Worm (Caenorhabditis elegans): ENCODE measurements around the gene rep-1.

rep-1 gene

ce11 chrIII:1598927-1599326 lies 28.8 kb downstream of the rep-1 start (continued):
- TF ChIP-seq ztf-18 (tag; optimal IDR thresholded peaks at IDR 0.05) (peak; percentile 34), ama-1 (optimal IDR thresholded peaks at IDR 0.05) (no peak), ama-1 (GFP tag; optimal IDR thresholded peaks at IDR 0.05) (peak; percentile 28 to 42), B0261.1 (tag; optimal IDR thresholded peaks at IDR 0.05) (peak; percentile 73), egl-44 (GFP tag; IDR thresholded peaks at IDR 0.05) (0 out of 2 replicates have a peak, but pooled peaks have one; percentile 49), attf-3 (GFP tag; conservative IDR thresholded peaks at IDR 0.05) (no peak), him-1 (tag; optimal IDR thresholded peaks at IDR 0.05) (peak; percentile 16), rpc-1 (optimal IDR thresholded peaks at IDR 0.05) (peak; percentile 76), rpc-1 (tag; optimal IDR thresholded peaks at IDR 0.05) (peak; percentile 92), Y95B8A.8 (GFP tag; IDR thresholded peaks at IDR 0.05) (0 out of 2 replicates have a peak, but pooled peaks have one; percentile 26), lin-40 (tag; optimal IDR thresholded peaks at IDR 0.05) (no peak), lin-54 (GFP tag; optimal IDR thresholded peaks at IDR 0.05) (peak; percentile 52), mxl-1 (tag; optimal IDR thresholded peaks at IDR 0.05) (peak; percentile 51), Y53G8AR.9 (GFP tag; conservative IDR thresholded peaks at IDR 0.05) (0 out of 2 replicates have a peak, but pooled peaks have one; percentile 55), snpc-3.4 (tag; optimal IDR thresholded peaks at IDR 0.05) (peak; percentile 31), ekl-4 (GFP tag; IDR thresholded peaks at IDR 0.05) (no peak), egrh-3 (GFP tag; IDR thresholded peaks at IDR 0.05) (no peak), attf-5 (GFP tag; optimal IDR thresholded peaks at IDR 0.05) (peak; percentile 9), T07F8.4 (tag; optimal IDR thresholded peaks at IDR 0.05) (peak; percentile 1), nhr-90 (tag; optimal IDR thresholded peaks at IDR 0.05) (peak; percentile 60), die-1 (tag; optimal IDR thresholded peaks at IDR 0.05) (peak; percentile 70), rec-8 (tag; optimal IDR thresholded peaks at IDR 0.05) (peak in 1 of 2 experiments; percentile 31), repo-1 (tag; optimal IDR thresholded peaks at IDR 0.05) (peak; percentile 42), lin-26 (GFP tag; IDR thresholded peaks at IDR 0.05) (peak; percentile 92), dox-1 (GFP tag; IDR thresholded peaks at IDR 0.05) (no peak), D2030.7 (GFP tag; IDR thresholded peaks at IDR 0.05) (peak; percentile 61), hmg-1.2 (GFP tag; IDR thresholded peaks at IDR 0.05) (peak; percentile 44; the same call in 1 of the 2 replicates), Y56A3A.18 (GFP tag; IDR thresholded peaks at IDR 0.05) (0 out of 2 replicates have a peak, but pooled peaks have one; percentile 21)

ce11 chrIII:1600670-1601194 lies 30.6 kb downstream of the rep-1 start, which contains the start of gene sms-3:
TSS of gene sms-3 (minus strand) at chrIII:1601144.
- TF ChIP-seq madf-10 (tag; optimal IDR thresholded peaks at IDR 0.05) (peak; percentile 44), Y67H2A.10 (GFP tag; conservative IDR thresholded peaks at IDR 0.05) (no peak), gei-17 (GFP tag; optimal IDR thresholded peaks at IDR 0.05) (no peak), lsy-27 (tag; optimal IDR thresholded peaks at IDR 0.05; ENCODE audit: borderline replicate concordance, insufficient read depth) (no peak), T07F8.4 (tag; optimal IDR thresholded peaks at IDR 0.05) (peak; percentile 29), snpc-1.3 (tag; optimal IDR thresholded peaks at IDR 0.05; ENCODE audit: insufficient read depth) (peak; percentile 64), F22D6.2 (tag; optimal IDR thresholded peaks at IDR 0.05) (no peak), ceh-100 (GFP tag; IDR thresholded peaks at IDR 0.05) (no peak), tlf-1 (GFP tag; optimal IDR thresholded peaks at IDR 0.05) (no peak), tbp1 (GFP tag; optimal IDR thresholded peaks at IDR 0.05) (peak; percentile 97), madf-8 (GFP tag; conservative IDR thresholded peaks at IDR 0.05) (no peak), atf-7 (tag; optimal IDR thresholded peaks at IDR 0.05) (no peak), aptf-2 (GFP tag; conservative IDR thresholded peaks at IDR 0.05) (no peak), athp-1 (tag; optimal IDR thresholded peaks at IDR 0.05) (peak; percentile 83), ztf-3 (GFP tag; optimal IDR thresholded peaks at IDR 0.05) (no peak), F49E8.2 (tag; optimal IDR thresholded peaks at IDR 0.05; ENCODE audit: insufficient read depth) (peak; percentile 41), mel-28 (tag; optimal IDR thresholded peaks at IDR 0.05; ENCODE audit: borderline replicate concordance) (no peak), sdz-38 (tag; optimal IDR thresholded peaks at IDR 0.05) (no peak), ceh-58 (GFP tag; IDR thresholded peaks at IDR 0.05) (0 out of 2 replicates have a peak, but pooled peaks have one; percentile 64), ZK185.1 (tag; optimal IDR thresholded peaks at IDR 0.05; ENCODE audit: poor library complexity, severe bottlenecking) (peak; percentile 74), sptf-2 (GFP tag; optimal IDR thresholded peaks at IDR 0.05) (no peak), lin-26 (GFP tag; IDR thresholded peaks at IDR 0.05) (peak; percentile 85), zim-3 (tag; optimal IDR thresholded peaks at IDR 0.05) (peak; percentile 13)

All from whole organism, young adult.